Fruit fly (Drosophila melanogaster) whole organism, embryonic: ENCODE results near the gene CG13676.

Source experiments
- Ada2b ChIP-seq: fragments of 200-800 bp; sonication (Bioruptor generic); IDR thresholded peaks from 2 replicates; pipeline ENCODE4 v1.3.6; 2022; ENCODE audit warnings: missing biosample characterization, missing genetic modification characterization
- Bdp1 ChIP-seq: fragments of 200-800 bp; sonication (Bioruptor generic); optimal IDR thresholded peaks from 3 replicates; lab custom pipeline; 2016; ENCODE audit warnings: missing biosample characterization, missing genetic modification characterization
- Bgb ChIP-seq: fragments of 200-800 bp; sonication (Bioruptor generic); IDR thresholded peaks from 2 replicates; pipeline ENCODE4 v1.3.6; 2022; ENCODE audit warnings: missing biosample characterization, missing genetic modification characterization; ENCODE audit not compliant: partially characterized antibody
- CG10431 ChIP-seq: fragments of 200-800 bp; sonication (Bioruptor generic); optimal IDR thresholded peaks from 3 replicates; lab custom pipeline; 2018; ENCODE audit warnings: missing biosample characterization, mild to moderate bottlenecking, missing genetic modification characterization
- CG10979 ChIP-seq: fragments of 200-800 bp; sonication (Bioruptor generic); optimal IDR thresholded peaks from 2 replicates; lab custom pipeline; 2018; ENCODE audit warnings: missing biosample characterization, mild to moderate bottlenecking, missing genetic modification characterization, moderate library complexity
- CG11696 ChIP-seq: fragments of 200-800 bp; sonication (Bioruptor generic); IDR thresholded peaks from 2 replicates; pipeline ENCODE4 v1.3.6; 2022; ENCODE audit warnings: missing biosample characterization, missing genetic modification characterization
- CG12299 ChIP-seq: fragments of 200-800 bp; sonication (Bioruptor generic); optimal IDR thresholded peaks from 2 replicates; lab custom pipeline; 2018; ENCODE audit warnings: missing biosample characterization, mild to moderate bottlenecking, missing genetic modification characterization
- CG14014 ChIP-seq: fragments of 200-800 bp; sonication (Bioruptor generic); IDR thresholded peaks from 2 replicates; pipeline ENCODE4 v1.3.6; 2022; ENCODE audit warnings: missing biosample characterization, missing genetic modification characterization
- CG14860 ChIP-seq: fragments of 200-800 bp; sonication (Bioruptor generic); IDR thresholded peaks from 3 replicates; pipeline ENCODE4 v1.3.6; 2022; ENCODE audit warnings: missing biosample characterization, missing genetic modification characterization; ENCODE audit not compliant: partially characterized antibody
- CG17361 ChIP-seq: fragments of 200-800 bp; sonication (Bioruptor generic); IDR thresholded peaks from 3 replicates; pipeline ENCODE4 v1.3.6; 2022; ENCODE audit warnings: missing biosample characterization, missing genetic modification characterization
- CG17612 ChIP-seq: fragments of 200-800 bp; sonication (Bioruptor generic); IDR thresholded peaks from 2 replicates; pipeline ENCODE4 v1.3.6; 2022; ENCODE audit warnings: missing biosample characterization, missing genetic modification characterization
- CG18599 ChIP-seq: fragments of 200-800 bp; sonication (Bioruptor generic); optimal IDR thresholded peaks from 3 replicates; lab custom pipeline; 2017; ENCODE audit warnings: missing biosample characterization, missing genetic modification characterization, mild to moderate bottlenecking, moderate library complexity, missing genetic modification reagents
- CG30403 ChIP-seq: fragments of 200-800 bp; sonication (Bioruptor generic); optimal IDR thresholded peaks from 3 replicates; lab custom pipeline; 2016; ENCODE audit warnings: missing biosample characterization, missing genetic modification characterization
- CG3281 ChIP-seq: fragments of 200-800 bp; sonication (Bioruptor generic); optimal IDR thresholded peaks from 3 replicates; lab custom pipeline; 2017; ENCODE audit warnings: missing biosample characterization, mild to moderate bottlenecking, missing genetic modification characterization
- CG6654 ChIP-seq: fragments of 200-800 bp; sonication (Bioruptor generic); optimal IDR thresholded peaks from 2 replicates; lab custom pipeline; 2017; ENCODE audit warnings: missing biosample characterization, mild to moderate bottlenecking, missing genetic modification characterization
- CG6854 ChIP-seq: fragments of 200-800 bp; sonication (Bioruptor generic); optimal IDR thresholded peaks from 3 replicates; lab custom pipeline; 2017; ENCODE audit warnings: missing biosample characterization, mild to moderate bottlenecking, missing genetic modification characterization
- CG7839 ChIP-seq: fragments of 200-800 bp; sonication (Bioruptor generic); optimal IDR thresholded peaks from 3 replicates; lab custom pipeline; 2018; ENCODE audit warnings: missing biosample characterization, mild to moderate bottlenecking, missing genetic modification characterization, moderate library complexity
- CG8089 ChIP-seq: fragments of 200-800 bp; sonication (Bioruptor generic); optimal IDR thresholded peaks from 3 replicates; lab custom pipeline; 2016; ENCODE audit warnings: missing biosample characterization, missing genetic modification characterization
- CG8359 ChIP-seq: fragments of 200-800 bp; sonication (Bioruptor generic); optimal IDR thresholded peaks from 2 replicates; lab custom pipeline; 2017; ENCODE audit warnings: missing biosample characterization, mild to moderate bottlenecking, missing genetic modification characterization, borderline replicate concordance
- CG8478 ChIP-seq: fragments of >200 bp; optimal IDR thresholded peaks from 2 replicates; lab custom pipeline; 2018
- CG9727 ChIP-seq: fragments of 200-800 bp; sonication (Bioruptor generic); optimal IDR thresholded peaks from 3 replicates; lab custom pipeline; 2017; ENCODE audit warnings: missing biosample characterization, mild to moderate bottlenecking, missing genetic modification characterization
- E2f1 ChIP-seq: fragments of 200-800 bp; sonication (Bioruptor generic); IDR thresholded peaks from 2 replicates; pipeline ENCODE4 v1.3.6; 2022; ENCODE audit warnings: missing biosample characterization, missing genetic modification characterization
- HLH54F ChIP-seq: fragments of 200-800 bp; sonication (Bioruptor generic); optimal IDR thresholded peaks from 3 replicates; lab custom pipeline; 2016; ENCODE audit warnings: missing biosample characterization, missing genetic modification characterization
- Hand ChIP-seq: fragments of 200-800 bp; sonication (Bioruptor generic); optimal IDR thresholded peaks from 2 replicates; lab custom pipeline; 2017; ENCODE audit warnings: mild to moderate bottlenecking, missing biosample characterization, missing genetic modification reagents, missing genetic modification characterization
- Hmr ChIP-seq: fragments of 200-800 bp; sonication (Bioruptor generic); optimal IDR thresholded peaks from 3 replicates; lab custom pipeline; 2017; ENCODE audit warnings: mild to moderate bottlenecking, missing biosample characterization, missing genetic modification reagents, missing genetic modification characterization
- Hr39 ChIP-seq: fragments of >200 bp; optimal IDR thresholded peaks from 2 replicates; lab custom pipeline; 2017
- Hr78 ChIP-seq, 2 experiments: fragments of 200-800 bp in 1 of 2; fragments of >200 bp in 1 of 2; sonication (Bioruptor generic) in 1 of 2; optimal IDR thresholded peaks; 2 replicates each; lab custom pipeline; 2017 to 2019; ENCODE audit warnings: missing biosample characterization in 2 of 2, missing genetic modification characterization in 2 of 2, mild to moderate bottlenecking in 1 of 2, moderate library complexity in 1 of 2
- Lhr ChIP-seq: fragments of 200-800 bp; sonication (Bioruptor generic); optimal IDR thresholded peaks from 3 replicates; lab custom pipeline; 2017; ENCODE audit warnings: mild to moderate bottlenecking, missing biosample characterization, missing genetic modification reagents, missing genetic modification characterization
- Rfx ChIP-seq: fragments of 200-800 bp; sonication (Bioruptor generic); IDR thresholded peaks from 2 replicates; pipeline ENCODE4 v1.3.6; 2022; ENCODE audit warnings: missing biosample characterization, missing genetic modification characterization
- Rx ChIP-seq: fragments of 200-800 bp; sonication (Bioruptor generic); IDR thresholded peaks from 2 replicates; pipeline ENCODE4 v1.3.6; 2022; ENCODE audit warnings: missing biosample characterization, missing genetic modification characterization
- Sin3A ChIP-seq: fragments of >200 bp; optimal IDR thresholded peaks from 2 replicates; lab custom pipeline; 2018
- Sox102F ChIP-seq: fragments of 200-800 bp; sonication (Bioruptor generic); optimal IDR thresholded peaks from 2 replicates; lab custom pipeline; 2018; ENCODE audit warnings: missing biosample characterization, mild to moderate bottlenecking, missing genetic modification characterization, moderate library complexity
- TFAM ChIP-seq: fragments of 200-800 bp; sonication (Bioruptor generic); optimal IDR thresholded peaks from 2 replicates; lab custom pipeline; 2017; ENCODE audit warnings: missing biosample characterization, missing genetic modification characterization, inconsistent platforms
- ash1 ChIP-seq: fragments of 200-800 bp; sonication (Bioruptor generic); optimal IDR thresholded peaks from 2 replicates; lab custom pipeline; 2018; ENCODE audit warnings: missing biosample characterization, mild to moderate bottlenecking, missing genetic modification characterization
- bbx ChIP-seq: fragments of 200-800 bp; sonication (Bioruptor generic); IDR thresholded peaks from 2 replicates; pipeline ENCODE4 v1.3.6; 2022; ENCODE audit warnings: missing biosample characterization, missing genetic modification characterization; ENCODE audit not compliant: partially characterized antibody
- chinmo ChIP-seq: fragments of 200-800 bp; sonication (Bioruptor generic); IDR thresholded peaks from 4 replicates; pipeline ENCODE4 v1.3.6; 2022; ENCODE audit warnings: missing biosample characterization, missing genetic modification characterization; ENCODE audit not compliant: partially characterized antibody
- da ChIP-seq: fragments of 200-800 bp; sonication (Bioruptor generic); optimal IDR thresholded peaks from 2 replicates; lab custom pipeline; 2016; ENCODE audit warnings: missing biosample characterization, missing genetic modification characterization
- dan ChIP-seq: fragments of 200-800 bp; sonication (Bioruptor generic); IDR thresholded peaks from 2 replicates; pipeline ENCODE4 v1.3.6; 2022; ENCODE audit warnings: missing biosample characterization, missing genetic modification characterization
- fd102C ChIP-seq: fragments of 200-800 bp; sonication (Bioruptor generic); optimal IDR thresholded peaks from 2 replicates; lab custom pipeline; 2018; ENCODE audit warnings: missing biosample characterization, mild to moderate bottlenecking, missing genetic modification characterization, moderate library complexity
- grau ChIP-seq: fragments of 200-800 bp; optimal IDR thresholded peaks from 3 replicates; lab custom pipeline; 2019; ENCODE audit warnings: missing biosample characterization, mild to moderate bottlenecking, missing genetic modification characterization, moderate library complexity
- h ChIP-seq: fragments of >200 bp; optimal IDR thresholded peaks from 2 replicates; lab custom pipeline; 2017
- ind ChIP-seq: fragments of 200-800 bp; sonication (Bioruptor generic); optimal IDR thresholded peaks from 3 replicates; lab custom pipeline; 2016; ENCODE audit warnings: missing biosample characterization, missing genetic modification characterization
- inv ChIP-seq: fragments of 200-800 bp; sonication (Bioruptor generic); IDR thresholded peaks from 2 replicates; pipeline ENCODE4 v1.3.6; 2022; ENCODE audit warnings: missing biosample characterization, missing genetic modification characterization; ENCODE audit not compliant: partially characterized antibody
- jigr1 ChIP-seq: fragments of 200-800 bp; sonication (Bioruptor generic); IDR thresholded peaks from 3 replicates; pipeline ENCODE4 v1.3.6; 2022; ENCODE audit warnings: missing biosample characterization, missing genetic modification characterization
- ken ChIP-seq: fragments of 200-800 bp; sonication (Bioruptor generic); IDR thresholded peaks from 3 replicates; pipeline ENCODE4 v1.3.6; 2022; ENCODE audit warnings: missing biosample characterization, missing genetic modification characterization
- nerfin-1 ChIP-seq: fragments of 200-800 bp; sonication (Bioruptor generic); optimal IDR thresholded peaks from 3 replicates; lab custom pipeline; 2019; ENCODE audit warnings: missing biosample characterization, mild to moderate bottlenecking, missing genetic modification characterization, moderate library complexity
- p53 ChIP-seq: fragments of 200-800 bp; sonication (Bioruptor generic); optimal IDR thresholded peaks from 2 replicates; lab custom pipeline; 2016; ENCODE audit warnings: missing biosample characterization, missing genetic modification characterization
- pum ChIP-seq: fragments of 200-800 bp; sonication (Bioruptor generic); optimal IDR thresholded peaks from 2 replicates; lab custom pipeline; 2016; ENCODE audit warnings: missing biosample characterization, missing genetic modification characterization
- repo ChIP-seq: fragments of 200-800 bp; sonication (Bioruptor generic); optimal IDR thresholded peaks from 2 replicates; lab custom pipeline; 2016; ENCODE audit warnings: missing biosample characterization, missing genetic modification characterization
- schlank ChIP-seq: fragments of 200-800 bp; sonication (Bioruptor generic); optimal IDR thresholded peaks from 2 replicates; lab custom pipeline; 2018; ENCODE audit warnings: missing biosample characterization, mild to moderate bottlenecking, missing genetic modification characterization
- sens ChIP-seq: fragments of 200-800 bp; sonication (Bioruptor generic); peaks from one replicate; lab custom pipeline; 2016; ENCODE audit warnings: missing biosample characterization, missing genetic modification characterization

Gene CG13676

dm6 chr3L:8127712-8128210 lies 23.9 kb downstream of the CG13676 start, which contains the start of the genes Cds and Uba2 (continued):
- TF ChIP-seq dan (GFP tag; lab: Robert Waterston, UW) (peak; percentile 54; the same call in 1 of the 2 replicates), nerfin-1 (tag; lab: Kevin White, UChicago) (peak; percentile 92), grau (tag; lab: Kevin White, UChicago) (peak; percentile 94), Ada2b (GFP tag; lab: Robert Waterston, UW) (peak; percentile 92), Hr39 (lab: Kevin White, UChicago) (no peak), ken (peak; percentile 90), CG12299 (peak; percentile 87), pum (GFP tag; lab: Kevin White, UChicago) (peak; percentile 75), CG30403 (GFP tag; lab: Kevin White, UChicago) (peak; percentile 96), CG8478 (no peak), CG9727 (GFP tag; lab: Kevin White, UChicago) (peak; percentile 91), Hr78 (GFP tag; optimal IDR thresholded peaks at IDR 0.05; lab: Kevin White, UChicago) (peak in 1 of 2 experiments; percentile 51), jigr1 (GFP tag; lab: Robert Waterston, UW) (peak; percentile 84), Bgb (GFP tag; lab: Robert Waterston, UW) (peak; percentile 37; the same call in 1 of the 2 replicates), Sin3A (lab: Kevin White, UChicago) (peak; percentile 74), CG6854 (GFP tag; lab: Kevin White, UChicago) (peak; percentile 64), Hmr (GFP tag; lab: Kevin White, UChicago) (no peak), Rx (GFP tag; lab: Robert Waterston, UW) (peak; percentile 87), CG3281 (GFP tag; lab: Kevin White, UChicago) (peak; percentile 95), CG17361 (GFP tag; lab: Robert Waterston, UW) (peak; percentile 94), h (lab: Kevin White, UChicago) (no peak), CG18599 (GFP tag; lab: Kevin White, UChicago) (peak; percentile 96), ind (GFP tag; lab: Kevin White, UChicago) (peak; percentile 96), Bdp1 (GFP tag; lab: Kevin White, UChicago) (peak; percentile 61), CG11696 (GFP tag; lab: Robert Waterston, UW) (peak; percentile 67), CG6654 (GFP tag; lab: Kevin White, UChicago) (peak; percentile 74), Sox102F (GFP tag; lab: Kevin White, UChicago) (peak; percentile 94), Lhr (GFP tag; lab: Kevin White, UChicago) (peak; percentile 83), E2f1 (GFP tag; lab: Robert Waterston, UW) (peak; percentile 88), p53 (GFP tag; lab: Kevin White, UChicago) (peak; percentile 40), da (GFP tag; lab: Kevin White, UChicago) (no peak), chinmo (GFP tag; lab: Robert Waterston, UW) (no peak), CG10979 (tag; lab: Kevin White, UChicago) (peak; percentile 84), CG7839 (tag; lab: Kevin White, UChicago) (peak; percentile 91), CG10431 (GFP tag; lab: Kevin White, UChicago) (peak; percentile 81), inv (GFP tag; lab: Robert Waterston, UW) (no peak), Rfx (GFP tag; lab: Robert Waterston, UW) (peak; percentile 96), ash1 (GFP tag; lab: Kevin White, UChicago) (peak; percentile 68), Hand (GFP tag; lab: Kevin White, UChicago) (peak; percentile 86), CG8359 (peak; percentile 61), TFAM (GFP tag; lab: Kevin White, UChicago) (peak; percentile 40), fd102C (GFP tag; lab: Kevin White, UChicago) (peak; percentile 33), sens (GFP tag; lab: Kevin White, UChicago) (peak; percentile 96), CG8089 (GFP tag; lab: Kevin White, UChicago) (peak; percentile 45), CG14860 (GFP tag; lab: Robert Waterston, UW) (no peak), schlank (tag; lab: Kevin White, UChicago) (peak; percentile 80), repo (GFP tag; lab: Kevin White, UChicago) (peak; percentile 64), bbx (peak; percentile 57; the same call in 1 of the 2 replicates), CG14014 (GFP tag; lab: Robert Waterston, UW) (peak; percentile 90), HLH54F (GFP tag; lab: Kevin White, UChicago) (peak; percentile 88), CG17612 (GFP tag; lab: Robert Waterston, UW) (peak; percentile 82)
